Worm (Caenorhabditis elegans) whole organism, mixed stage, embryonic: ENCODE data around the gene tsp-13.

Experiments
- lin-13 ChIP-seq: fragments of 150-350 bp; optimal IDR thresholded peaks from 2 replicates; lab custom pipeline; 2014; ENCODE audit warnings: missing biosample characterization, missing genetic modification characterization
- unc-39 ChIP-seq: fragments of 150-350 bp; optimal IDR thresholded peaks from 2 replicates; lab custom pipeline; 2014; ENCODE audit warnings: missing biosample characterization, missing genetic modification characterization

DNA sequence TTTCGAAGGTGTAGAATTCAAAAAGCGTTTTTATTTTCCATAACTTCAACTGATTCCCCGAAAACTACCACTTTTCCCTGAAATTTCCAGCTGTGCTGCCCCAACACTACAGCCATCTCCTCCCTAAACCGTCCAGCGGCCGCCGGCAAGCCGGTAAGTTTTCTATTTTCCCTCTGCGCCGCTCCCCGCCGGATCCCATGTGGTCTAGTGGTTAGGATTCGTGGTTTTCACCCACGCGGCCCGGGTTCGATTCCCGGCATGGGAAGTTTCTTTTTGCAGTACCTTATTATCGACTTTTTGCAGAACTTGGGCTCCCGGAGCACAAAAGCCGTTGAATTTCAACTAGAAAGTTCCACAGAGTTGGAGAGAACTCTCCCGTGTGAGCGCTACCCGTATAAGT is 11.3 kb upstream of the tsp-13 start:
- TF ChIP-seq lin-13 (tag; lab: Kevin White, UChicago) (no peak), unc-39 (tag; lab: Kevin White, UChicago) (no peak)
